Fruit fly (Drosophila melanogaster) whole organism, wandering third instar larva: ENCODE results near the gene JMJD7.

ENCODE experiments used
- Abd-B ChIP-seq: fragments of >200 bp; optimal IDR thresholded peaks from 2 replicates; lab custom pipeline; 2017; ENCODE audit warnings: missing biosample characterization, missing genetic modification characterization
- CG32264 ChIP-seq: fragments of 200-800 bp; sonication (Bioruptor generic); optimal IDR thresholded peaks from 2 replicates; lab custom pipeline; 2016; ENCODE audit warnings: missing biosample characterization, missing genetic modification characterization
- CG9705 ChIP-seq: fragments of 200-800 bp; sonication (Bioruptor generic); optimal IDR thresholded peaks from 2 replicates; lab custom pipeline; 2018; ENCODE audit warnings: missing biosample characterization, mild to moderate bottlenecking, missing genetic modification characterization
- CrebA ChIP-seq: fragments of 200-800 bp; sonication (Bioruptor generic); optimal IDR thresholded peaks from 2 replicates; lab custom pipeline; 2016; ENCODE audit warnings: missing biosample characterization, mild to moderate bottlenecking, missing genetic modification characterization, borderline replicate concordance
- Dfd ChIP-seq: fragments of >200 bp; optimal IDR thresholded peaks from 2 replicates; lab custom pipeline; 2017; ENCODE audit warnings: missing biosample characterization, missing genetic modification characterization
- Dif ChIP-seq: fragments of 200-275, 200-300 bp; sonication (Bioruptor generic); optimal IDR thresholded peaks from 2 replicates; lab custom pipeline; 2018; ENCODE audit warnings: missing biosample characterization, missing genetic modification characterization; ENCODE audit not compliant: partially characterized antibody
- GATAd ChIP-seq: sonication (Bioruptor generic); optimal IDR thresholded peaks from 2 replicates; lab custom pipeline; 2016; ENCODE audit warnings: missing biosample characterization, missing genetic modification characterization
- HLH106 ChIP-seq: fragments of 200-800 bp; optimal IDR thresholded peaks from 3 replicates; lab custom pipeline; 2019; ENCODE audit warnings: missing biosample characterization, mild to moderate bottlenecking, missing genetic modification characterization, moderate library complexity
- Hnf4 ChIP-seq: fragments of 200-800 bp; sonication (Bioruptor generic); optimal IDR thresholded peaks from 2 replicates; lab custom pipeline; 2016; ENCODE audit warnings: missing biosample characterization, mild to moderate bottlenecking, missing genetic modification characterization
- Hr78 ChIP-seq: fragments of >200 bp; optimal IDR thresholded peaks from 2 replicates; lab custom pipeline; 2017; ENCODE audit warnings: missing biosample characterization, missing genetic modification characterization
- Hr83 ChIP-seq: fragments of 200-300 bp; sonication (Bioruptor generic); optimal IDR thresholded peaks from 2 replicates; lab custom pipeline; 2016; ENCODE audit warnings: missing biosample characterization, mild to moderate bottlenecking, missing genetic modification characterization, moderate library complexity; ENCODE audit not compliant: poor library complexity, severe bottlenecking
- Jra ChIP-seq: sonication (Bioruptor generic); optimal IDR thresholded peaks from 2 replicates; lab custom pipeline; 2016; ENCODE audit warnings: missing biosample characterization, missing genetic modification characterization
- Mio ChIP-seq: sonication (Bioruptor generic); optimal IDR thresholded peaks from 2 replicates; lab custom pipeline; 2016; ENCODE audit warnings: missing biosample characterization, missing genetic modification characterization
- Myc ChIP-seq: fragments of >200 bp; optimal IDR thresholded peaks from 2 replicates; lab custom pipeline; 2017
- N ChIP-seq: fragments of >200 bp; optimal IDR thresholded peaks from 2 replicates; lab custom pipeline; 2018; ENCODE audit warnings: missing biosample characterization, missing external identifiers, missing genetic modification characterization
- OdsH ChIP-seq: fragments of 200-800 bp; sonication (Bioruptor generic); optimal IDR thresholded peaks from 2 replicates; lab custom pipeline; 2016; ENCODE audit warnings: missing biosample characterization, mild to moderate bottlenecking, missing genetic modification characterization
- Rel ChIP-seq, 2 experiments: fragments of 200-800 bp; sonication (Bioruptor generic) in 1 of 2; optimal IDR thresholded peaks; 2 replicates in 1 of 2; 3 replicates in 1 of 2; lab custom pipeline; 2016 to 2019; ENCODE audit warnings: mild to moderate bottlenecking in 2 of 2, missing biosample characterization in 2 of 2, missing genetic modification characterization in 2 of 2, moderate library complexity in 1 of 2
- Sp1 ChIP-seq: fragments of 200-800 bp; sonication (Bioruptor generic); optimal IDR thresholded peaks from 3 replicates; lab custom pipeline; 2019; ENCODE audit warnings: missing biosample characterization, mild to moderate bottlenecking, missing genetic modification characterization, moderate library complexity
- Vsx2 ChIP-seq: fragments of 200-300, 225-300 bp; sonication (Bioruptor generic); optimal IDR thresholded peaks from 2 replicates; lab custom pipeline; 2018; ENCODE audit warnings: missing biosample characterization, missing genetic modification characterization; ENCODE audit not compliant: partially characterized antibody
- br ChIP-seq: fragments of 200-800 bp; sonication (Bioruptor generic); optimal IDR thresholded peaks from 2 replicates; lab custom pipeline; 2016; ENCODE audit warnings: missing biosample characterization, missing genetic modification characterization
- brk ChIP-seq: fragments of 200-800 bp; sonication (Bioruptor generic); optimal IDR thresholded peaks from 2 replicates; lab custom pipeline; 2016; ENCODE audit warnings: missing biosample characterization, mild to moderate bottlenecking, missing genetic modification characterization
- dl ChIP-seq, 2 experiments: fragments of 175-275, 200-275 bp in 1 of 2; fragments of 200-275 bp in 1 of 2; sonication (Bioruptor generic); optimal IDR thresholded peaks; lab custom pipeline; 2018; ENCODE audit warnings: mild to moderate bottlenecking in 2 of 2, missing biosample characterization in 2 of 2, missing genetic modification characterization in 2 of 2, moderate library complexity in 2 of 2; ENCODE audit not compliant: partially characterized antibody in 2 of 2, insufficient read depth in 1 of 2
- dmrt93B ChIP-seq: fragments of 200-800 bp; sonication (Bioruptor generic); optimal IDR thresholded peaks from 2 replicates; lab custom pipeline; 2018; ENCODE audit warnings: missing biosample characterization, mild to moderate bottlenecking, missing genetic modification characterization
- dsf ChIP-seq: sonication (Bioruptor generic); optimal IDR thresholded peaks from 2 replicates; lab custom pipeline; 2016; ENCODE audit warnings: missing biosample characterization, missing genetic modification characterization, borderline replicate concordance
- ey ChIP-seq: fragments of 200-800 bp; sonication (Bioruptor generic); optimal IDR thresholded peaks from 2 replicates; lab custom pipeline; 2016; ENCODE audit warnings: missing biosample characterization, missing genetic modification characterization
- foxo ChIP-seq, 2 experiments: fragments of 200-800 bp; sonication (Bioruptor generic); optimal IDR thresholded peaks; 2 replicates in 1 of 2; 3 replicates in 1 of 2; lab custom pipeline; 2016 to 2017; ENCODE audit warnings: missing biosample characterization in 2 of 2, missing genetic modification characterization in 2 of 2
- fru ChIP-seq: fragments of 200-800 bp; sonication (Bioruptor generic); optimal IDR thresholded peaks from 3 replicates; lab custom pipeline; 2016; ENCODE audit warnings: missing biosample characterization, mild to moderate bottlenecking, missing genetic modification characterization
- h ChIP-seq: fragments of 200-800 bp; sonication (Bioruptor generic); optimal IDR thresholded peaks from 3 replicates; lab custom pipeline; 2016; ENCODE audit warnings: missing biosample characterization, mild to moderate bottlenecking, missing genetic modification characterization
- jim ChIP-seq: fragments of 175-275, 200-325 bp; sonication (Bioruptor generic); optimal IDR thresholded peaks from 2 replicates; lab custom pipeline; 2016; ENCODE audit warnings: missing biosample characterization, mild to moderate bottlenecking, missing genetic modification characterization
- lola ChIP-seq: fragments of >200 bp; optimal IDR thresholded peaks from 2 replicates; lab custom pipeline; 2017; ENCODE audit warnings: missing biosample characterization, missing genetic modification characterization
- pan ChIP-seq: fragments of >200 bp; optimal IDR thresholded peaks from 2 replicates; lab custom pipeline; 2017
- psq ChIP-seq: fragments of 200-800 bp; sonication (Bioruptor generic); optimal IDR thresholded peaks from 3 replicates; lab custom pipeline; 2017; ENCODE audit warnings: missing biosample characterization, mild to moderate bottlenecking, missing genetic modification characterization, moderate library complexity
- rgr ChIP-seq: fragments of 200-800 bp; sonication (Bioruptor generic); optimal IDR thresholded peaks from 3 replicates; lab custom pipeline; 2016; ENCODE audit warnings: missing biosample characterization, mild to moderate bottlenecking, missing genetic modification characterization
- sage ChIP-seq: fragments of 200-800 bp; sonication (Bioruptor generic); optimal IDR thresholded peaks from 2 replicates; lab custom pipeline; 2016; ENCODE audit warnings: missing biosample characterization, mild to moderate bottlenecking, missing genetic modification characterization
- sv ChIP-seq: fragments of 200-800 bp; sonication (Bioruptor generic); optimal IDR thresholded peaks from 3 replicates; lab custom pipeline; 2016; ENCODE audit warnings: missing biosample characterization, missing genetic modification characterization
- tai ChIP-seq: sonication (Bioruptor generic); optimal IDR thresholded peaks from 2 replicates; lab custom pipeline; 2016; ENCODE audit warnings: missing biosample characterization, missing genetic modification characterization
- usp ChIP-seq: fragments of >200 bp; optimal IDR thresholded peaks from 2 replicates; lab custom pipeline; 2017; ENCODE audit warnings: missing biosample characterization, missing genetic modification characterization
- woc ChIP-seq: sonication (Bioruptor generic); optimal IDR thresholded peaks from 2 replicates; lab custom pipeline; 2016; ENCODE audit warnings: missing biosample characterization, mild to moderate bottlenecking, missing genetic modification characterization

Gene JMJD7

dm6 chr3L:13406873-13407272 lies 43.2 kb downstream of the JMJD7 start:
- TF ChIP-seq Dif (no peak), ey (GFP tag; lab: Kevin White, UChicago) (peak; percentile 13), sv (GFP tag; lab: Kevin White, UChicago) (no peak), Rel (GFP tag; optimal IDR thresholded peaks at IDR 0.05; lab: Kevin White, UChicago) (no peak), Rel (tag; optimal IDR thresholded peaks at IDR 0.05; lab: Kevin White, UChicago) (no peak), HLH106 (tag; lab: Kevin White, UChicago) (peak; percentile 2), Myc (lab: Kevin White, UChicago) (no peak), woc (GFP tag; lab: Kevin White, UChicago) (peak; percentile 16), Hnf4 (GFP tag; lab: Kevin White, UChicago) (no peak), GATAd (no peak), CrebA (GFP tag; lab: Kevin White, UChicago) (no peak), fru (GFP tag; lab: Kevin White, UChicago) (peak; percentile 36), sage (GFP tag; lab: Kevin White, UChicago) (no peak), Mio (GFP tag; lab: Kevin White, UChicago) (no peak), lola (no peak), br (GFP tag; lab: Kevin White, UChicago) (peak; percentile 14), Hr83 (no peak), dl (GFP tag; optimal IDR thresholded peaks at IDR 0.05; lab: Kevin White, UChicago; ENCODE audit: insufficient read depth in 1 of 2, partially characterized antibody in 2 of 2) (no peak), psq (GFP tag; lab: Kevin White, UChicago) (no peak), N (GFP tag; lab: Kevin White, UChicago) (no peak), dsf (no peak), tai (GFP tag; lab: Kevin White, UChicago) (no peak), foxo (GFP tag; optimal IDR thresholded peaks at IDR 0.05; lab: Kevin White, UChicago) (peak in 1 of 2 experiments; percentile 33), CG9705 (no peak), rgr (GFP tag; lab: Kevin White, UChicago) (no peak), OdsH (GFP tag; lab: Kevin White, UChicago) (no peak), Jra (GFP tag; lab: Kevin White, UChicago) (no peak), pan (lab: Kevin White, UChicago) (no peak), Hr78 (GFP tag; lab: Kevin White, UChicago) (no peak), Dfd (GFP tag; lab: Kevin White, UChicago) (no peak), Sp1 (GFP tag; lab: Kevin White, UChicago) (peak; percentile 12), usp (no peak), CG32264 (GFP tag; lab: Kevin White, UChicago) (no peak), Abd-B (GFP tag; lab: Kevin White, UChicago) (no peak), brk (GFP tag; lab: Kevin White, UChicago) (no peak), Vsx2 (GFP tag; lab: Kevin White, UChicago) (no peak), dmrt93B (GFP tag; lab: Kevin White, UChicago) (no peak), h (GFP tag; lab: Kevin White, UChicago) (peak; percentile 33), jim (no peak)

- no peak for TF ChIP-seq Rel (GFP tag; optimal IDR thresholded peaks at IDR 0.05; lab: Kevin White, UChicago)
- TF ChIP-seq Rel (tag; optimal IDR thresholded peaks at IDR 0.05; lab: Kevin White, UChicago), result no peak
- no peak for TF ChIP-seq N (GFP tag; lab: Kevin White, UChicago)
- TF ChIP-seq OdsH (GFP tag; lab: Kevin White, UChicago), result no peak
- TF ChIP-seq br (GFP tag; lab: Kevin White, UChicago), result no peak
- TF ChIP-seq fru (GFP tag; lab: Kevin White, UChicago), result no peak
- no peak for TF ChIP-seq Hr83
- no peak for TF ChIP-seq Vsx2 (GFP tag; lab: Kevin White, UChicago)
- no peak for TF ChIP-seq dl (GFP tag; optimal IDR thresholded peaks at IDR 0.05; lab: Kevin White, UChicago; ENCODE audit: insufficient read depth in 1 of 2, partially characterized antibody in 2 of 2)
Observed at dm6 chr3L:13403141-13403867, 46.8 kb downstream of the JMJD7 start.
